Worm (Caenorhabditis elegans) whole organism, L2 larva: ENCODE measurements around the gene rab-21.

Experiments
- ZK546.5 ChIP-seq: sonication (generic microtip); optimal IDR thresholded peaks from 2 replicates; lab custom pipeline; 2017; ENCODE audit warnings: missing biosample characterization, missing genetic modification characterization
- skn-1 ChIP-seq: sonication (generic microtip); optimal IDR thresholded peaks from 2 replicates; lab custom pipeline; 2017; ENCODE audit warnings: missing biosample characterization, missing genetic modification characterization
- unc-55 ChIP-seq: fragments of 150-350 bp; sonication (generic microtip); optimal IDR thresholded peaks from 3 replicates; lab custom pipeline; 2014; ENCODE audit warnings: missing biosample characterization, missing genetic modification reagents, missing genetic modification characterization

- TF ChIP-seq ZK546.5: no peak
- no peak for TF ChIP-seq skn-1 (tag; lab: Kevin White, UChicago)
- TF ChIP-seq unc-55 (GFP tag; lab: Kevin White, UChicago): no peak
Measured at ce11 chrII:8747246-8747938, 32.6 kb upstream of the rab-21 start.
